Fruit fly (Drosophila melanogaster) whole organism, embryonic: ENCODE measurements around the gene GluRIA.

Experiments used
- Aef1 ChIP-seq: fragments of 200-800 bp; sonication (Bioruptor generic); IDR thresholded peaks from 3 replicates; pipeline ENCODE4 v1.3.6; 2022; ENCODE audit warnings: missing biosample characterization, missing genetic modification characterization
- Atf-2 ChIP-seq: fragments of 200-800 bp; sonication (Bioruptor generic); optimal IDR thresholded peaks from 2 replicates; lab custom pipeline; 2016; ENCODE audit warnings: missing biosample characterization, missing genetic modification characterization
- BtbVII ChIP-seq: fragments of 200-800 bp; sonication (Bioruptor generic); optimal IDR thresholded peaks from 3 replicates; lab custom pipeline; 2017; ENCODE audit warnings: missing biosample characterization, mild to moderate bottlenecking, missing genetic modification characterization
- CG10321 ChIP-seq: fragments of 200-800 bp; sonication (Bioruptor generic); IDR thresholded peaks from 2 replicates; pipeline ENCODE4 v1.3.6; 2022; ENCODE audit warnings: missing biosample characterization, missing genetic modification characterization
- CG10462 ChIP-seq: fragments of 200-800 bp; sonication (Bioruptor generic); optimal IDR thresholded peaks from 2 replicates; lab custom pipeline; 2016; ENCODE audit warnings: missing biosample characterization, missing genetic modification characterization
- CG11695 ChIP-seq: fragments of 200-800 bp; sonication (Bioruptor generic); IDR thresholded peaks from 3 replicates; pipeline ENCODE4 v1.3.6; 2022; ENCODE audit warnings: missing biosample characterization, missing genetic modification characterization
- CG14710 ChIP-seq: fragments of 200-800 bp; sonication (Bioruptor generic); optimal IDR thresholded peaks from 3 replicates; lab custom pipeline; 2019; ENCODE audit warnings: missing biosample characterization, mild to moderate bottlenecking, missing genetic modification characterization, moderate library complexity
- CG17829 ChIP-seq: fragments of 200-800 bp; optimal IDR thresholded peaks from 2 replicates; lab custom pipeline; 2019; ENCODE audit warnings: missing biosample characterization, mild to moderate bottlenecking, missing genetic modification characterization, moderate library complexity
- CG30431 ChIP-seq: fragments of 200-800 bp; sonication (Bioruptor generic); optimal IDR thresholded peaks from 2 replicates; lab custom pipeline; 2017; ENCODE audit warnings: missing biosample characterization, missing genetic modification characterization
- CG4404 ChIP-seq: fragments of 200-800 bp; sonication (Bioruptor generic); IDR thresholded peaks from 2 replicates; pipeline ENCODE4 v1.3.6; 2022; ENCODE audit warnings: missing biosample characterization, missing genetic modification characterization
- CG6791 ChIP-seq: fragments of 200-800 bp; sonication (Bioruptor generic); IDR thresholded peaks from 3 replicates; pipeline ENCODE4 v1.3.6; 2022; ENCODE audit warnings: missing biosample characterization, missing genetic modification characterization; ENCODE audit not compliant: partially characterized antibody
- CG7745 ChIP-seq: fragments of 200-800 bp; sonication (Bioruptor generic); optimal IDR thresholded peaks from 2 replicates; lab custom pipeline; 2018; ENCODE audit warnings: missing biosample characterization, mild to moderate bottlenecking, missing genetic modification characterization, moderate library complexity
- CG8281 ChIP-seq: fragments of 200-800 bp; sonication (Bioruptor generic); optimal IDR thresholded peaks from 2 replicates; lab custom pipeline; 2018; ENCODE audit warnings: missing biosample characterization, mild to moderate bottlenecking, missing genetic modification characterization, moderate library complexity
- CG8290 ChIP-seq, 3 experiments: fragments of 200-800 bp; sonication (Bioruptor generic); optimal IDR thresholded peaks; 2 replicates each; lab custom pipeline; 2016 to 2019; ENCODE audit warnings: missing biosample characterization in 3 of 3, missing genetic modification characterization in 3 of 3, mild to moderate bottlenecking in 2 of 3, moderate library complexity in 1 of 3
- CG9797 ChIP-seq: fragments of 200-800 bp; sonication (Bioruptor generic); optimal IDR thresholded peaks from 3 replicates; lab custom pipeline; 2018; ENCODE audit warnings: missing biosample characterization, mild to moderate bottlenecking, missing genetic modification characterization
- CTCF ChIP-seq: fragments of 200-800 bp; sonication (Bioruptor generic); optimal IDR thresholded peaks from 2 replicates; lab custom pipeline; 2017; ENCODE audit warnings: missing biosample characterization, mild to moderate bottlenecking, missing genetic modification characterization, moderate library complexity
- CkIIα-i1 ChIP-seq: fragments of 200-800 bp; sonication (Bioruptor generic); IDR thresholded peaks from 2 replicates; pipeline ENCODE4 v1.3.6; 2022; ENCODE audit warnings: missing biosample characterization, missing genetic modification characterization
- D ChIP-seq, 2 experiments: fragments of 200-800 bp in 1 of 2; fragments of >200 bp in 1 of 2; sonication (Bioruptor generic) in 1 of 2; optimal IDR thresholded peaks; 2 replicates in 1 of 2; 3 replicates in 1 of 2; lab custom pipeline; 2017; ENCODE audit warnings: mild to moderate bottlenecking in 1 of 2, missing biosample characterization in 1 of 2, missing genetic modification characterization in 1 of 2, missing genetic modification reagents in 1 of 2
- Doc3 ChIP-seq: fragments of 200-800 bp; sonication (Bioruptor generic); IDR thresholded peaks from 3 replicates; pipeline ENCODE4 v1.3.6; 2022; ENCODE audit warnings: missing biosample characterization, missing genetic modification characterization; ENCODE audit not compliant: partially characterized antibody
- HmgD ChIP-seq: fragments of 200-800 bp; sonication (Bioruptor generic); optimal IDR thresholded peaks from 3 replicates; lab custom pipeline; 2016; ENCODE audit warnings: missing biosample characterization, missing genetic modification characterization
- HmgZ ChIP-seq: fragments of 200-800 bp; sonication (Bioruptor generic); optimal IDR thresholded peaks from 2 replicates; lab custom pipeline; 2018; ENCODE audit warnings: missing biosample characterization, mild to moderate bottlenecking, missing genetic modification characterization
- Hr78 ChIP-seq, 2 experiments: fragments of 200-800 bp in 1 of 2; fragments of >200 bp in 1 of 2; sonication (Bioruptor generic) in 1 of 2; optimal IDR thresholded peaks; 2 replicates each; lab custom pipeline; 2017 to 2019; ENCODE audit warnings: missing biosample characterization in 2 of 2, missing genetic modification characterization in 2 of 2, mild to moderate bottlenecking in 1 of 2, moderate library complexity in 1 of 2
- Nf-YA ChIP-seq: fragments of 200-800 bp; sonication (Bioruptor generic); IDR thresholded peaks from 2 replicates; pipeline ENCODE4 v1.3.6; 2022; ENCODE audit warnings: missing biosample characterization, missing genetic modification characterization
- Sin3A ChIP-seq: fragments of >200 bp; optimal IDR thresholded peaks from 2 replicates; lab custom pipeline; 2018
- Spps ChIP-seq: fragments of 200-800 bp; sonication (Bioruptor generic); optimal IDR thresholded peaks from 2 replicates; lab custom pipeline; 2018; ENCODE audit warnings: missing biosample characterization, mild to moderate bottlenecking, missing genetic modification characterization
- Stat92E ChIP-seq, 3 experiments: fragments of >200 bp in 2 of 3; fragments of 200-800 bp in 1 of 3; sonication (Bioruptor generic) in 1 of 3; optimal IDR thresholded peaks; 2 replicates each; lab custom pipeline; 2017 to 2019; ENCODE audit warnings: missing biosample characterization in 3 of 3, missing genetic modification characterization in 3 of 3, mild to moderate bottlenecking in 1 of 3, moderate library complexity in 1 of 3
- al ChIP-seq: fragments of 200-800 bp; sonication (Bioruptor generic); IDR thresholded peaks from 2 replicates; pipeline ENCODE4 v1.3.6; 2022; ENCODE audit warnings: missing biosample characterization, missing genetic modification characterization
- ash1 ChIP-seq: fragments of 200-800 bp; sonication (Bioruptor generic); optimal IDR thresholded peaks from 2 replicates; lab custom pipeline; 2018; ENCODE audit warnings: missing biosample characterization, mild to moderate bottlenecking, missing genetic modification characterization
- bcd ChIP-seq: fragments of 200-800 bp; sonication (Bioruptor generic); optimal IDR thresholded peaks from 2 replicates; lab custom pipeline; 2017; ENCODE audit warnings: missing biosample characterization, mild to moderate bottlenecking, missing genetic modification characterization
- chn ChIP-seq: fragments of 200-800 bp; sonication (Bioruptor generic); optimal IDR thresholded peaks from 2 replicates; lab custom pipeline; 2016; ENCODE audit warnings: missing biosample characterization, missing genetic modification characterization
- dan ChIP-seq: fragments of 200-800 bp; sonication (Bioruptor generic); IDR thresholded peaks from 2 replicates; pipeline ENCODE4 v1.3.6; 2022; ENCODE audit warnings: missing biosample characterization, missing genetic modification characterization
- danr ChIP-seq: fragments of 200-800 bp; sonication (Bioruptor generic); IDR thresholded peaks from 2 replicates; pipeline ENCODE4 v1.3.6; 2022; ENCODE audit warnings: missing biosample characterization, missing genetic modification characterization
- dmrt11E ChIP-seq: fragments of 200-800 bp; sonication (Bioruptor generic); optimal IDR thresholded peaks from 3 replicates; lab custom pipeline; 2018; ENCODE audit warnings: missing biosample characterization, mild to moderate bottlenecking, missing genetic modification characterization, moderate library complexity
- en ChIP-seq: fragments of 200-800 bp; sonication (Bioruptor generic); optimal IDR thresholded peaks from 2 replicates; lab custom pipeline; 2016; ENCODE audit warnings: missing biosample characterization, missing genetic modification characterization
- exex ChIP-seq: fragments of 200-800 bp; sonication (Bioruptor generic); optimal IDR thresholded peaks from 4 replicates; lab custom pipeline; 2018; ENCODE audit warnings: missing biosample characterization, mild to moderate bottlenecking, missing genetic modification characterization, moderate library complexity
- eyg ChIP-seq: fragments of 200-800 bp; sonication (Bioruptor generic); optimal IDR thresholded peaks from 3 replicates; lab custom pipeline; 2016; ENCODE audit warnings: missing biosample characterization, missing genetic modification characterization
- fd102C ChIP-seq: fragments of 200-800 bp; sonication (Bioruptor generic); optimal IDR thresholded peaks from 2 replicates; lab custom pipeline; 2018; ENCODE audit warnings: missing biosample characterization, mild to moderate bottlenecking, missing genetic modification characterization, moderate library complexity
- fru ChIP-seq: fragments of >200 bp; optimal IDR thresholded peaks from 2 replicates; lab custom pipeline; 2017
- hb ChIP-seq: fragments of 200-800 bp; sonication (Bioruptor generic); IDR thresholded peaks from 3 replicates; pipeline ENCODE4 v1.3.6; 2022; ENCODE audit warnings: missing biosample characterization, missing genetic modification characterization; ENCODE audit not compliant: partially characterized antibody
- her ChIP-seq: fragments of 200-800 bp; sonication (Bioruptor generic); optimal IDR thresholded peaks from 2 replicates; lab custom pipeline; 2016; ENCODE audit warnings: missing biosample characterization, missing genetic modification characterization
- kah ChIP-seq: fragments of 200-800 bp; sonication (Bioruptor generic); optimal IDR thresholded peaks from 2 replicates; lab custom pipeline; 2018; ENCODE audit warnings: missing biosample characterization, mild to moderate bottlenecking, missing genetic modification characterization
- nau ChIP-seq: fragments of 200-800 bp; sonication (Bioruptor generic); optimal IDR thresholded peaks from 3 replicates; lab custom pipeline; 2017; ENCODE audit warnings: missing biosample characterization, mild to moderate bottlenecking, missing genetic modification characterization, missing genetic modification reagents
- nerfin-2 ChIP-seq: fragments of 200-800 bp; sonication (Bioruptor generic); IDR thresholded peaks from 2 replicates; pipeline ENCODE4 v1.3.6; 2022; ENCODE audit warnings: missing biosample characterization, missing genetic modification characterization; ENCODE audit not compliant: partially characterized antibody
- odd ChIP-seq: fragments of 200-800 bp; sonication (Bioruptor generic); optimal IDR thresholded peaks from 2 replicates; lab custom pipeline; 2017; ENCODE audit warnings: missing biosample characterization, mild to moderate bottlenecking, missing genetic modification characterization
- peb ChIP-seq: fragments of 200-800 bp; sonication (Bioruptor generic); IDR thresholded peaks from 2 replicates; pipeline ENCODE4 v1.3.6; 2022; ENCODE audit warnings: missing biosample characterization, missing genetic modification characterization
- shn ChIP-seq: fragments of 200-800 bp; sonication (Bioruptor generic); optimal IDR thresholded peaks from 3 replicates; lab custom pipeline; 2016; ENCODE audit warnings: missing biosample characterization, missing genetic modification characterization
- sisA ChIP-seq: fragments of 200-800 bp; sonication (Bioruptor generic); IDR thresholded peaks from 2 replicates; pipeline ENCODE4 v1.3.6; 2022; ENCODE audit warnings: missing biosample characterization, missing genetic modification characterization
- slou ChIP-seq: fragments of 200-800 bp; sonication (Bioruptor generic); optimal IDR thresholded peaks from 3 replicates; lab custom pipeline; 2016; ENCODE audit warnings: missing biosample characterization, missing genetic modification characterization
- wdn ChIP-seq: fragments of 200-800 bp; sonication (Bioruptor generic); IDR thresholded peaks from 2 replicates; pipeline ENCODE4 v1.3.6; 2022; ENCODE audit warnings: missing biosample characterization, missing genetic modification characterization
- wor ChIP-seq: fragments of 200-800 bp; sonication (Bioruptor generic); IDR thresholded peaks from 2 replicates; pipeline ENCODE4 v1.3.6; 2022; ENCODE audit warnings: missing biosample characterization, missing genetic modification characterization
- zfh2 ChIP-seq: fragments of 200-800 bp; sonication (Bioruptor generic); optimal IDR thresholded peaks from 2 replicates; lab custom pipeline; 2016; ENCODE audit warnings: missing biosample characterization, missing genetic modification characterization

Gene GluRIA

dm6 chr3L:6576709-6577108 lies 47.1 kb upstream of the GluRIA start (continued):
- TF ChIP-seq Aef1 (GFP tag; lab: Robert Waterston, UW), result peak; percentile 42; the same call in 2 of the 3 replicates
- TF ChIP-seq Atf-2 (GFP tag; lab: Kevin White, UChicago), result peak; percentile 13
- no peak for TF ChIP-seq CG9797 (GFP tag; lab: Kevin White, UChicago)
- peak; percentile 41 for TF ChIP-seq kah (GFP tag; lab: Kevin White, UChicago)
- no peak for TF ChIP-seq CG4404
- TF ChIP-seq HmgD (GFP tag; lab: Kevin White, UChicago), result no peak
- TF ChIP-seq CG6791, result no peak
- no peak for TF ChIP-seq CG7745 (tag; lab: Kevin White, UChicago)
- no peak for TF ChIP-seq slou (GFP tag; lab: Kevin White, UChicago)
- peak; percentile 18 for TF ChIP-seq chn (GFP tag; lab: Kevin White, UChicago)
- peak; percentile 62 for TF ChIP-seq wor
- no peak for TF ChIP-seq CG14710
- peak; percentile 66 for TF ChIP-seq Nf-YA (GFP tag; lab: Robert Waterston, UW)
- 0 out of 2 replicates have a peak, but pooled peaks have one; percentile 18 for TF ChIP-seq CkIIα-i1 (GFP tag; lab: Robert Waterston, UW)
- peak; percentile 57 for TF ChIP-seq bcd (GFP tag; lab: Kevin White, UChicago)
- peak; percentile 42 for TF ChIP-seq HmgZ
- TF ChIP-seq her (GFP tag; lab: Kevin White, UChicago), result peak; percentile 54
- TF ChIP-seq odd (GFP tag; lab: Kevin White, UChicago), result no peak
- no peak for TF ChIP-seq fd102C (GFP tag; lab: Kevin White, UChicago)
- no peak for TF ChIP-seq fru (lab: Kevin White, UChicago)
- TF ChIP-seq nerfin-2 (GFP tag; lab: Robert Waterston, UW), result no peak
- no peak for TF ChIP-seq CG10462 (GFP tag; lab: Kevin White, UChicago)
- peak; percentile 10 for TF ChIP-seq CG30431 (GFP tag; lab: Kevin White, UChicago)
- no peak for TF ChIP-seq CTCF (GFP tag; lab: Kevin White, UChicago)
- no peak for TF ChIP-seq CG17829 (tag; lab: Kevin White, UChicago)
- no peak for TF ChIP-seq zfh2 (GFP tag; lab: Kevin White, UChicago)
- 0 out of 2 replicates have a peak, but pooled peaks have one; percentile 40 for TF ChIP-seq wdn (GFP tag; lab: Robert Waterston, UW)
- TF ChIP-seq danr (GFP tag; lab: Robert Waterston, UW), result no peak
- TF ChIP-seq dan (GFP tag; lab: Robert Waterston, UW), result 0 out of 2 replicates have a peak, but pooled peaks have one; percentile 36
- peak; percentile 60; the same call in 2 of the 3 replicates for TF ChIP-seq CG11695 (GFP tag; lab: Robert Waterston, UW)
- no peak for TF ChIP-seq CG8281 (tag; lab: Kevin White, UChicago)
- peak; percentile 30 for TF ChIP-seq nau (GFP tag; lab: Kevin White, UChicago)
- TF ChIP-seq hb (GFP tag; lab: Robert Waterston, UW), result no peak
- peak; percentile 62 for TF ChIP-seq sisA (GFP tag; lab: Robert Waterston, UW)
- TF ChIP-seq CG10321 (GFP tag; lab: Robert Waterston, UW), result 0 out of 2 replicates have a peak, but pooled peaks have one; percentile 21
- TF ChIP-seq al (GFP tag; lab: Robert Waterston, UW), result no peak
- TF ChIP-seq Spps (tag; lab: Kevin White, UChicago), result no peak
- TF ChIP-seq peb, result no peak
- no peak for TF ChIP-seq shn
- TF ChIP-seq dmrt11E (tag; lab: Kevin White, UChicago), result no peak
- TF ChIP-seq Stat92E (GFP tag; optimal IDR thresholded peaks at IDR 0.05; lab: Kevin White, UChicago), result no peak
- TF ChIP-seq eyg (GFP tag; lab: Kevin White, UChicago), result peak; percentile 32
- TF ChIP-seq CG8290 (GFP tag; optimal IDR thresholded peaks at IDR 0.05; lab: Kevin White, UChicago), result no peak
- no peak for TF ChIP-seq CG8290 (tag; optimal IDR thresholded peaks at IDR 0.05; lab: Kevin White, UChicago)
- peak; percentile 49 for TF ChIP-seq BtbVII
- no peak for TF ChIP-seq Doc3 (GFP tag; lab: Robert Waterston, UW)
- no peak for TF ChIP-seq ash1
- TF ChIP-seq en (GFP tag; lab: Kevin White, UChicago), result no peak
- no peak for TF ChIP-seq D (optimal IDR thresholded peaks at IDR 0.05; lab: Kevin White, UChicago)
- peak; percentile 38 for TF ChIP-seq D (GFP tag; optimal IDR thresholded peaks at IDR 0.05; lab: Kevin White, UChicago)
- peak in 1 of 2 experiments; percentile 84 for TF ChIP-seq Hr78 (GFP tag; optimal IDR thresholded peaks at IDR 0.05; lab: Kevin White, UChicago)
- no peak for TF ChIP-seq Sin3A
- no peak for TF ChIP-seq exex (tag; lab: Kevin White, UChicago)
